Fruit fly (Drosophila melanogaster) Kc167 (cell line): ENCODE results near the gene Raf.

ENCODE experiments used
- Myc ChIP-seq: fragments of >200 bp; optimal IDR thresholded peaks from 2 replicates; lab custom pipeline; 2017; ENCODE audit warnings: missing external identifiers
- Sin3A ChIP-seq: fragments of >200 bp; optimal IDR thresholded peaks from 2 replicates; lab custom pipeline; 2018; ENCODE audit warnings: missing external identifiers
- h ChIP-seq: fragments of >200 bp; optimal IDR thresholded peaks from 3 replicates; lab custom pipeline; 2018; ENCODE audit warnings: missing external identifiers
- psq ChIP-seq: fragments of >200 bp; optimal IDR thresholded peaks from 2 replicates; lab custom pipeline; 2017; ENCODE audit warnings: missing external identifiers
- ttk ChIP-seq: sonication (Bioruptor generic); optimal IDR thresholded peaks from 2 replicates; lab custom pipeline; 2017; ENCODE audit warnings: missing external identifiers

dm6 chrX:2293294-2293988 is 1.8 kb upstream of the Raf start, which contains the start of gene CG2865:
- no peak for TF ChIP-seq Myc
- TF ChIP-seq ttk (lab: Kevin White, UChicago) = no peak
- TF ChIP-seq h (lab: Kevin White, UChicago) = no peak
- TF ChIP-seq Sin3A (lab: Kevin White, UChicago) = no peak
- no peak for TF ChIP-seq psq (lab: Kevin White, UChicago)
